Fruit fly (Drosophila melanogaster) whole organism, embryonic: ENCODE results near the gene RpL24-like.

ENCODE experiments used
- BEAF-32 ChIP-seq: fragments of 200-800 bp; sonication (Bioruptor generic); optimal IDR thresholded peaks from 3 replicates; lab custom pipeline; 2017; ENCODE audit warnings: missing biosample characterization, missing genetic modification characterization, mild to moderate bottlenecking, moderate library complexity, missing genetic modification reagents
- CG11696 ChIP-seq: fragments of 200-800 bp; sonication (Bioruptor generic); IDR thresholded peaks from 2 replicates; pipeline ENCODE4 v1.3.6; 2022; ENCODE audit warnings: missing biosample characterization, missing genetic modification characterization
- CG12155 ChIP-seq: fragments of 200-800 bp; sonication (Bioruptor generic); optimal IDR thresholded peaks from 3 replicates; lab custom pipeline; 2016; ENCODE audit warnings: missing biosample characterization, missing genetic modification characterization
- CG13775 ChIP-seq: fragments of 200-800 bp; sonication (Bioruptor generic); optimal IDR thresholded peaks from 3 replicates; lab custom pipeline; 2017; ENCODE audit warnings: missing biosample characterization, mild to moderate bottlenecking, missing genetic modification characterization
- CG15696 ChIP-seq: fragments of 200-800 bp; sonication (Bioruptor generic); optimal IDR thresholded peaks from 2 replicates; lab custom pipeline; 2019; ENCODE audit warnings: missing biosample characterization, mild to moderate bottlenecking, missing genetic modification characterization, moderate library complexity
- CG16813 ChIP-seq: fragments of 200-800 bp; sonication (Bioruptor generic); IDR thresholded peaks from 3 replicates; pipeline ENCODE4 v1.3.6; 2022; ENCODE audit warnings: missing biosample characterization, missing genetic modification characterization; ENCODE audit not compliant: partially characterized antibody
- CG17829 ChIP-seq: fragments of 200-800 bp; optimal IDR thresholded peaks from 2 replicates; lab custom pipeline; 2019; ENCODE audit warnings: missing biosample characterization, mild to moderate bottlenecking, missing genetic modification characterization, moderate library complexity
- CG17912 ChIP-seq: fragments of 200-800 bp; sonication (Bioruptor generic); optimal IDR thresholded peaks from 2 replicates; lab custom pipeline; 2018; ENCODE audit warnings: missing biosample characterization, mild to moderate bottlenecking, missing genetic modification characterization
- CG2116 ChIP-seq: fragments of 200-800 bp; sonication (Bioruptor generic); optimal IDR thresholded peaks from 3 replicates; lab custom pipeline; 2018; ENCODE audit warnings: missing biosample characterization, mild to moderate bottlenecking, missing genetic modification characterization
- CG2120 ChIP-seq: fragments of 200-800 bp; sonication (Bioruptor generic); optimal IDR thresholded peaks from 3 replicates; lab custom pipeline; 2016; ENCODE audit warnings: missing biosample characterization, missing genetic modification characterization
- CG2712 ChIP-seq: fragments of 200-800 bp; optimal IDR thresholded peaks from 3 replicates; lab custom pipeline; 2019; ENCODE audit warnings: missing biosample characterization, mild to moderate bottlenecking, missing genetic modification characterization, moderate library complexity
- CG32532 ChIP-seq: fragments of 200-800 bp; sonication (Bioruptor generic); IDR thresholded peaks from 2 replicates; pipeline ENCODE4 v1.3.6; 2022; ENCODE audit warnings: missing biosample characterization, missing genetic modification characterization
- CG3838 ChIP-seq: fragments of 200-800 bp; sonication (Bioruptor generic); optimal IDR thresholded peaks from 3 replicates; lab custom pipeline; 2016; ENCODE audit warnings: missing biosample characterization, missing genetic modification characterization
- CG3995 ChIP-seq: fragments of 200-800 bp; sonication (Bioruptor generic); optimal IDR thresholded peaks from 3 replicates; lab custom pipeline; 2016; ENCODE audit warnings: missing biosample characterization, missing genetic modification characterization
- CG6254 ChIP-seq: fragments of 200-800 bp; sonication (Bioruptor generic); optimal IDR thresholded peaks from 3 replicates; lab custom pipeline; 2017; ENCODE audit warnings: mild to moderate bottlenecking, missing biosample characterization, missing genetic modification reagents, missing genetic modification characterization
- CG7745 ChIP-seq: fragments of 200-800 bp; sonication (Bioruptor generic); optimal IDR thresholded peaks from 2 replicates; lab custom pipeline; 2018; ENCODE audit warnings: missing biosample characterization, mild to moderate bottlenecking, missing genetic modification characterization, moderate library complexity
- CG8478 ChIP-seq: fragments of >200 bp; optimal IDR thresholded peaks from 2 replicates; lab custom pipeline; 2018
- CG9797 ChIP-seq: fragments of 200-800 bp; sonication (Bioruptor generic); optimal IDR thresholded peaks from 3 replicates; lab custom pipeline; 2018; ENCODE audit warnings: missing biosample characterization, mild to moderate bottlenecking, missing genetic modification characterization
- CHES-1-like ChIP-seq: fragments of 200-800 bp; sonication (Bioruptor generic); optimal IDR thresholded peaks from 2 replicates; lab custom pipeline; 2016; ENCODE audit warnings: missing biosample characterization, missing genetic modification characterization
- CkIIα-i1 ChIP-seq: fragments of 200-800 bp; sonication (Bioruptor generic); IDR thresholded peaks from 2 replicates; pipeline ENCODE4 v1.3.6; 2022; ENCODE audit warnings: missing biosample characterization, missing genetic modification characterization
- H2.0 ChIP-seq: fragments of 200-800 bp; sonication (Bioruptor generic); IDR thresholded peaks from 2 replicates; pipeline ENCODE4 v1.3.6; 2022; ENCODE audit warnings: missing biosample characterization, missing genetic modification characterization
- HLH3B ChIP-seq: fragments of 200-800 bp; sonication (Bioruptor generic); IDR thresholded peaks from 2 replicates; pipeline ENCODE4 v1.3.6; 2022; ENCODE audit warnings: missing biosample characterization, missing genetic modification characterization
- Hr39 ChIP-seq: fragments of >200 bp; optimal IDR thresholded peaks from 2 replicates; lab custom pipeline; 2017
- Lpt ChIP-seq: fragments of >200 bp; optimal IDR thresholded peaks from 2 replicates; lab custom pipeline; 2018; ENCODE audit warnings: missing biosample characterization, missing genetic modification characterization
- MBD-R2 ChIP-seq: fragments of 200-800 bp; sonication (Bioruptor generic); IDR thresholded peaks from 2 replicates; pipeline ENCODE4 v1.3.6; 2022; ENCODE audit warnings: missing biosample characterization, missing genetic modification characterization
- Max ChIP-seq: fragments of 200-800 bp; sonication (Bioruptor generic); optimal IDR thresholded peaks from 2 replicates; lab custom pipeline; 2016; ENCODE audit warnings: missing biosample characterization, mild to moderate bottlenecking, missing genetic modification characterization
- Myb ChIP-seq: fragments of 200-800 bp; sonication (Bioruptor generic); optimal IDR thresholded peaks from 2 replicates; lab custom pipeline; 2016; ENCODE audit warnings: missing biosample characterization, missing genetic modification characterization
- Neu2 ChIP-seq: fragments of 200-800 bp; sonication (Bioruptor generic); optimal IDR thresholded peaks from 3 replicates; lab custom pipeline; 2016; ENCODE audit warnings: missing biosample characterization, missing genetic modification characterization, borderline replicate concordance
- Opbp ChIP-seq: fragments of 200-800 bp; sonication (Bioruptor generic); IDR thresholded peaks from 3 replicates; pipeline ENCODE4 v1.3.6; 2022; ENCODE audit warnings: missing biosample characterization, missing genetic modification characterization; ENCODE audit not compliant: partially characterized antibody
- Ptx1 ChIP-seq: fragments of 200-800 bp; sonication (Bioruptor generic); IDR thresholded peaks from 2 replicates; pipeline ENCODE4 v1.3.6; 2022; ENCODE audit warnings: missing biosample characterization, missing genetic modification characterization
- Scr ChIP-seq: fragments of 200-800 bp; sonication (Bioruptor generic); IDR thresholded peaks from 2 replicates; pipeline ENCODE4 v1.3.6; 2022; ENCODE audit warnings: missing biosample characterization, missing genetic modification characterization; ENCODE audit not compliant: partially characterized antibody
- Sin3A ChIP-seq: fragments of >200 bp; optimal IDR thresholded peaks from 2 replicates; lab custom pipeline; 2018
- TFAM ChIP-seq: fragments of 200-800 bp; sonication (Bioruptor generic); optimal IDR thresholded peaks from 2 replicates; lab custom pipeline; 2017; ENCODE audit warnings: missing biosample characterization, missing genetic modification characterization, inconsistent platforms
- ase ChIP-seq: fragments of 200-800 bp; sonication (Bioruptor generic); IDR thresholded peaks from 3 replicates; pipeline ENCODE4 v1.3.6; 2022; ENCODE audit warnings: missing biosample characterization, missing genetic modification characterization
- chn ChIP-seq: fragments of 200-800 bp; sonication (Bioruptor generic); optimal IDR thresholded peaks from 2 replicates; lab custom pipeline; 2016; ENCODE audit warnings: missing biosample characterization, missing genetic modification characterization
- danr ChIP-seq: fragments of 200-800 bp; sonication (Bioruptor generic); IDR thresholded peaks from 2 replicates; pipeline ENCODE4 v1.3.6; 2022; ENCODE audit warnings: missing biosample characterization, missing genetic modification characterization
- dm ChIP-seq: fragments of 200-800 bp; sonication (Bioruptor generic); optimal IDR thresholded peaks from 3 replicates; lab custom pipeline; 2016; ENCODE audit warnings: missing biosample characterization, missing genetic modification characterization
- dmrt11E ChIP-seq: fragments of 200-800 bp; sonication (Bioruptor generic); optimal IDR thresholded peaks from 3 replicates; lab custom pipeline; 2018; ENCODE audit warnings: missing biosample characterization, mild to moderate bottlenecking, missing genetic modification characterization, moderate library complexity
- en ChIP-seq: fragments of 200-800 bp; sonication (Bioruptor generic); optimal IDR thresholded peaks from 2 replicates; lab custom pipeline; 2016; ENCODE audit warnings: missing biosample characterization, missing genetic modification characterization
- fd3F ChIP-seq: fragments of 200-800 bp; sonication (Bioruptor generic); optimal IDR thresholded peaks from 2 replicates; lab custom pipeline; 2018; ENCODE audit warnings: missing biosample characterization, mild to moderate bottlenecking, missing genetic modification characterization, moderate library complexity
- hbn ChIP-seq: fragments of 200-800 bp; sonication (Bioruptor generic); IDR thresholded peaks from 2 replicates; pipeline ENCODE4 v1.3.6; 2022; ENCODE audit warnings: missing biosample characterization, missing genetic modification characterization; ENCODE audit not compliant: partially characterized antibody
- hkb ChIP-seq, 2 experiments: fragments of 200-800 bp in 1 of 2; fragments of >200 bp in 1 of 2; sonication (Bioruptor generic) in 1 of 2; IDR thresholded peaks in 1 of 2; optimal IDR thresholded peaks in 1 of 2; 2 replicates each; pipeline versions ENCODE4 v1.3.6 to Lab custom; 2017 to 2022; ENCODE audit warnings: missing biosample characterization in 1 of 2, missing genetic modification characterization in 1 of 2
- kah ChIP-seq: fragments of 200-800 bp; sonication (Bioruptor generic); optimal IDR thresholded peaks from 2 replicates; lab custom pipeline; 2018; ENCODE audit warnings: missing biosample characterization, mild to moderate bottlenecking, missing genetic modification characterization
- lbe ChIP-seq: fragments of 200-800 bp; sonication (Bioruptor generic); optimal IDR thresholded peaks from 2 replicates; lab custom pipeline; 2016; ENCODE audit warnings: missing biosample characterization, mild to moderate bottlenecking, missing genetic modification characterization
- pho ChIP-seq: fragments of 200-800 bp; sonication (Bioruptor generic); optimal IDR thresholded peaks from 2 replicates; lab custom pipeline; 2016; ENCODE audit warnings: missing biosample characterization, missing genetic modification characterization
- rib ChIP-seq: fragments of 200-800 bp; sonication (Bioruptor generic); IDR thresholded peaks from 2 replicates; pipeline ENCODE4 v1.3.6; 2022; ENCODE audit warnings: missing biosample characterization, missing genetic modification characterization
- sc ChIP-seq, 3 experiments: fragments of >200 bp in 2 of 3; fragments of 200-800 bp in 1 of 3; sonication (Bioruptor generic) in 1 of 3; optimal IDR thresholded peaks; 2 replicates in 2 of 3; 3 replicates in 1 of 3; lab custom pipeline; 2017; ENCODE audit warnings: mild to moderate bottlenecking in 1 of 3, missing biosample characterization in 1 of 3, missing genetic modification characterization in 1 of 3, missing genetic modification reagents in 1 of 3
- sim ChIP-seq: fragments of 200-800 bp; sonication (Bioruptor generic); IDR thresholded peaks from 2 replicates; pipeline ENCODE4 v1.3.6; 2022; ENCODE audit warnings: missing biosample characterization, missing genetic modification characterization
- sqz ChIP-seq: fragments of 200-800 bp; sonication (Bioruptor generic); optimal IDR thresholded peaks from 3 replicates; lab custom pipeline; 2018; ENCODE audit warnings: missing biosample characterization, mild to moderate bottlenecking, missing genetic modification characterization
- twi ChIP-seq: fragments of 200-800 bp; optimal IDR thresholded peaks from 2 replicates; lab custom pipeline; 2019; ENCODE audit warnings: missing biosample characterization, mild to moderate bottlenecking, missing genetic modification characterization, moderate library complexity

Gene RpL24-like

DNA sequence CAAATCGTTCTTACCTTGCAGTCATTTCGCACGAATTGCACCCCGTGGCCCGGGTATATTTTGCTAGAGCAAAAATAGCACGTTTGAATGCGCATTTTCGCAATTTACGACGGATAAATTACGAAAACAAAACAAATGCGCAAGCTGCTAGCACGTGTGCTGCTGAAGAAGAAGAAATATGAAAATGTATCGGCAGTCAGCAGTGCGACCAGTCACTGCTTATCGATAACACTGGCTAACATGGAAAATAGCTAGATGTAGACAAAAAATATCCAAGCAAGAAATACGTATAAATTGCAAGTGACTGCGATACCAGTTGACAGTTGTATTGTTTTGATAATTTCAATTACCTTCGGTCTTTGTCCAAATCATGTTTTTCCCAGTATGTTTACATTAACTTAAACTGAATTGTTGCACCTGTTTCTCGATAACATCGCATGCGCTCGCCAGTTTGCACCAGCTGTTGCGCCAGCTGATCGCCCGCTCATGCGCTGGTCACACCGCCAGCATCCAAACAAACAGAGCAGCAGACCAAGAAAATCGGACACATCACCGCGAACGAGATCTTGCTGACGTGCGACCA lies at the start of gene RpL24-like, which contains the start of gene CG5276 (continued):
- peak; percentile 60 for TF ChIP-seq twi
- no peak for TF ChIP-seq TFAM
- TF ChIP-seq H2.0 (GFP tag; lab: Robert Waterston, UW): no peak
- peak; percentile 98 for TF ChIP-seq dm (GFP tag; lab: Kevin White, UChicago)
- no peak for TF ChIP-seq CG6254
- TF ChIP-seq sim (GFP tag; lab: Robert Waterston, UW): no peak
- TF ChIP-seq CG16813 (GFP tag; lab: Robert Waterston, UW): peak; percentile 65
- peak; percentile 42 for TF ChIP-seq CG2712
- TF ChIP-seq Hr39 (lab: Kevin White, UChicago): no peak
- peak; percentile 15 for TF ChIP-seq Myb (GFP tag; lab: Kevin White, UChicago)
- TF ChIP-seq CG11696 (GFP tag; lab: Robert Waterston, UW): no peak
- peak; percentile 93 for TF ChIP-seq CG2116 (GFP tag; lab: Kevin White, UChicago)
- TF ChIP-seq CG9797 (GFP tag; lab: Kevin White, UChicago): peak; percentile 99
- TF ChIP-seq CG17912: no peak
- TF ChIP-seq Scr (GFP tag; lab: Robert Waterston, UW): peak; percentile 63
- no peak for TF ChIP-seq CG7745
- no peak for TF ChIP-seq en (GFP tag; lab: Kevin White, UChicago)
- no peak for TF ChIP-seq sqz (GFP tag; lab: Kevin White, UChicago)
- peak; percentile 99 for TF ChIP-seq Sin3A (lab: Kevin White, UChicago)
- TF ChIP-seq chn (GFP tag; lab: Kevin White, UChicago): no peak
- TF ChIP-seq danr (GFP tag; lab: Robert Waterston, UW): no peak
- TF ChIP-seq CG3995 (GFP tag; lab: Kevin White, UChicago): peak; percentile 28
- TF ChIP-seq rib (GFP tag; lab: Robert Waterston, UW): no peak
- peak; percentile 25 for TF ChIP-seq Neu2 (GFP tag; lab: Kevin White, UChicago)
- no peak for TF ChIP-seq kah (GFP tag; lab: Kevin White, UChicago)
- TF ChIP-seq CHES-1-like (GFP tag; lab: Kevin White, UChicago): peak; percentile 73
- no peak for TF ChIP-seq fd3F (GFP tag; lab: Kevin White, UChicago)
- no peak for TF ChIP-seq sc (optimal IDR thresholded peaks at IDR 0.05; lab: Kevin White, UChicago)
- no peak for TF ChIP-seq sc (GFP tag; optimal IDR thresholded peaks at IDR 0.05; lab: Kevin White, UChicago)
- TF ChIP-seq CkIIα-i1 (GFP tag; lab: Robert Waterston, UW): no peak
- TF ChIP-seq Ptx1 (GFP tag; lab: Robert Waterston, UW): no peak
- no peak for TF ChIP-seq ase (GFP tag; lab: Robert Waterston, UW)
- TF ChIP-seq CG15696 (tag; lab: Kevin White, UChicago): peak; percentile 11
- TF ChIP-seq lbe (GFP tag; lab: Kevin White, UChicago): no peak
- peak; percentile 0 for TF ChIP-seq dmrt11E (tag; lab: Kevin White, UChicago)
- TF ChIP-seq CG3838 (GFP tag; lab: Kevin White, UChicago): no peak
- TF ChIP-seq MBD-R2 (GFP tag; lab: Robert Waterston, UW): peak; percentile 94
- peak; percentile 94 for TF ChIP-seq Max
- peak; percentile 48 for TF ChIP-seq CG13775 (GFP tag; lab: Kevin White, UChicago)
- TF ChIP-seq CG2120: no peak
- TF ChIP-seq Lpt (GFP tag; lab: Kevin White, UChicago): no peak
- peak; percentile 47 for TF ChIP-seq CG17829 (tag; lab: Kevin White, UChicago)
- no peak for TF ChIP-seq HLH3B (GFP tag; lab: Robert Waterston, UW)
- peak; percentile 68 for TF ChIP-seq hkb (optimal IDR thresholded peaks at IDR 0.05; lab: Kevin White, UChicago)
- no peak for TF ChIP-seq hkb (GFP tag; IDR thresholded peaks at IDR 0.05; lab: Robert Waterston, UW)
- peak; percentile 25 for TF ChIP-seq CG12155 (GFP tag; lab: Kevin White, UChicago)
- no peak for TF ChIP-seq pho (GFP tag; lab: Kevin White, UChicago)
- TF ChIP-seq CG32532 (GFP tag; lab: Robert Waterston, UW): no peak
- TF ChIP-seq BEAF-32 (GFP tag; lab: Kevin White, UChicago): peak; percentile 77
- no peak for TF ChIP-seq CG8478 (lab: Kevin White, UChicago)
- peak; percentile 59 for TF ChIP-seq hbn (GFP tag; lab: Robert Waterston, UW)
- 0 out of 3 replicates have a peak, but pooled peaks have one; percentile 16 for TF ChIP-seq Opbp (GFP tag; lab: Robert Waterston, UW)
